Fruit fly (Drosophila melanogaster): ENCODE measurements around the gene CG34051.

CG34051 gene

DNA sequence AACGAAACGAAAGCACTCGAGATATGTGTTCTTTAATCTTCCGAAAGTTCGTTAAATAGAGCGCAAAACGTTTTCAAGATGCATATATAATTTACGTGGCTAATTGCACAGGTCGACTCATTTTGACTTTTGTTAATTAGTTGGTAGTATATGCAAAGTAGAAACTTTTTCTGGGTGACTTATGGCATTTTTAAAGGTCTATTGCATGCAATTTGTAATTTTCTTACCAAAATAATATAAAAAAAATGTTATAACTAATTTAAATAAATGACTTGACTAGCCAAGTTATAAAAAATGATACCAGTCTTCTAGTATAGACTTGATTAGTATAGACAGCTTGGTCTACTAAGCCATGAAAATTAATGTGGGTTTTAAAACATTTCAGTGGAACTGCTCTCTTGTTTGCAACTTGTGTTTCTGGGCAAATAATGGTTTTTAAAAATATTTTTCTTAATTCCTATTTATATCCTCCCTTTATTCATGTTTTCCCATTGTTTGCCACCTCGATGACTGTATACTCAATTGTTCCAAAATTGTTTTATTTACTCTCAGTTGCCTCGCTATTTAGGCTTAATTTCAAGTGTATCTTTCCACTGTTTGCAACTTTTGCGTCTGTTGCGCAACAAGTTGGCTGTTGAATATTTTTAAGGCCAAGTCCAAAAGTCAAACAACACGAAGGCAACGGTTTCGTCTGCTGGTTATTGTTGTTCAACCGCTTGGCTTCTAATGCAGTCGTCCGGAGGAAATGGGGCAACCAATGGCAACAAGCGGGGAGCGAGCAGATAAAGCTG, 27.2 kb upstream of the CG34051 start:
- TF ChIP-seq Med (GFP tag) (peak; percentile 63), MBD-R2 (GFP tag; IDR thresholded peaks at IDR 0.05) (no peak), lab (GFP tag; optimal IDR thresholded peaks at IDR 0.05) (peak; percentile 30), ci (GFP tag; IDR thresholded peaks at IDR 0.05) (0 out of 3 replicates have a peak, but pooled peaks have one; percentile 30), CG12071 (GFP tag; optimal IDR thresholded peaks at IDR 0.05) (no peak), Ets65A (GFP tag) (peak; percentile 65), sens (GFP tag) (peak; percentile 57), CG9609 (GFP tag; optimal IDR thresholded peaks at IDR 0.05) (no peak), CG32532 (GFP tag; IDR thresholded peaks at IDR 0.05) (no peak), fd96Cb (tag; optimal IDR thresholded peaks at IDR 0.05) (no peak), Dll (GFP tag; IDR thresholded peaks at IDR 0.05; ENCODE audit: partially characterized antibody) (no peak), Nf-YC (tag; optimal IDR thresholded peaks at IDR 0.05) (no peak), ssp (GFP tag; IDR thresholded peaks at IDR 0.05) (no peak), twi (tag; optimal IDR thresholded peaks at IDR 0.05) (no peak), CG4854 (GFP tag; optimal IDR thresholded peaks at IDR 0.05) (no peak), CG32767 (GFP tag; IDR thresholded peaks at IDR 0.05) (no peak), CG2678 (tag; optimal IDR thresholded peaks at IDR 0.05) (peak; percentile 15), CG13296 (GFP tag; optimal IDR thresholded peaks at IDR 0.05) (peak; percentile 7), CG8089 (GFP tag; optimal IDR thresholded peaks at IDR 0.05) (no peak), Hmr (GFP tag; optimal IDR thresholded peaks at IDR 0.05) (peak; percentile 17), CG15269 (tag; optimal IDR thresholded peaks at IDR 0.05) (peak; percentile 2), fd3F (GFP tag; optimal IDR thresholded peaks at IDR 0.05) (no peak), Pdp1 (GFP tag; optimal IDR thresholded peaks at IDR 0.05) (peak in 1 of 2 experiments; percentile 58)

DNA sequence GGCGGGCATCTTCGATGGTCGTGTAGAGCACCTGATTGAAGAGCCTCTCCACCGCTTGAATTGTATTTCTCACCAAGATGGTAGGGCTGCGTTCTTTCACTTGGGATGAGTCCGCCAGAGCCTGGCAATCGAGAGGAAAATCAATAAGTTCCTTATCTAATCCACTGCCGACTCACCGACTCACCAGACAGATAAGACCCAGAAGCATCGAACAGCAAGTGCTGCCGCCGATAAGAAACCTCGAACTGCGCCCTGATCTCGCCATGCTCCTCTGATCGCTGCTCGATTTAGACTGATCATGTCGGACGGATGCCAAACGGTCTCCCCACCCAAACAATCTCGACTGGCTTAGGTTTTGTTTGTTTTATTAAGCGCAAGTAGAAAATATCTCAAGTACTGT, 6.6 kb upstream of the CG34051 start, which contains the start of gene Hf:
TSS of gene Hf (minus strand) at position 296 of the 400 bp plus-strand sequence.
- no peak for TF ChIP-seq BtbVII (GFP tag; optimal IDR thresholded peaks at IDR 0.05)
- TF ChIP-seq CG34376 (GFP tag; optimal IDR thresholded peaks at IDR 0.05): peak; percentile 19

DNA sequence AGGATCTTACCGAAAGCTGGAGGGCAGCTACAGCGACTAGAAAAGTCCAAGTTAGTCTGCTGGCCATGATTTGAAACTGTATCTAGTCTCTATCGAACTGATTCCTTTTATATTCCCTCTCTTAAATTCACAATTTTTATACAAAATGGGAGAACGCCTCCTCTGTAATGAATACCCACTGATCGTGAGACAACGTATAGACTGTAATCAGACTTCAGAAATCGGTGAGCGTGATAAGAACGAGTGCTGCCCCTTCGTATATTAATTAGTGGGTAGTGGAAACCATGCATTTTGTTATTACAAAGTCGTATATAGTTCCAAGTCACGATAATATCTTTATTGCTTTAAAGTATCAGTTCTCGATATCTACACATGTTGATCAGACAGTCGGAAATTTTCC, 5.6 kb upstream of the CG34051 start, which contains the start of gene OS9:
TSS of gene OS9 (minus strand) at position 101 of the 400 bp plus-strand sequence.
- TF ChIP-seq chm (GFP tag; IDR thresholded peaks at IDR 0.05): no peak
- no peak for TF ChIP-seq pros (GFP tag; optimal IDR thresholded peaks at IDR 0.05)
- no peak for TF ChIP-seq BEAF-32 (GFP tag; optimal IDR thresholded peaks at IDR 0.05)
- no peak for TF ChIP-seq CG2712 (tag; optimal IDR thresholded peaks at IDR 0.05)
- TF ChIP-seq Vsx1 (GFP tag; optimal IDR thresholded peaks at IDR 0.05): no peak
- TF ChIP-seq ewg (GFP tag; optimal IDR thresholded peaks at IDR 0.05): no peak
- no peak for TF ChIP-seq CkIIα-i1 (GFP tag; IDR thresholded peaks at IDR 0.05)
- no peak for TF ChIP-seq HmgZ (tag; optimal IDR thresholded peaks at IDR 0.05)
- TF ChIP-seq CG16813 (GFP tag; IDR thresholded peaks at IDR 0.05; ENCODE audit: partially characterized antibody): no peak

DNA sequence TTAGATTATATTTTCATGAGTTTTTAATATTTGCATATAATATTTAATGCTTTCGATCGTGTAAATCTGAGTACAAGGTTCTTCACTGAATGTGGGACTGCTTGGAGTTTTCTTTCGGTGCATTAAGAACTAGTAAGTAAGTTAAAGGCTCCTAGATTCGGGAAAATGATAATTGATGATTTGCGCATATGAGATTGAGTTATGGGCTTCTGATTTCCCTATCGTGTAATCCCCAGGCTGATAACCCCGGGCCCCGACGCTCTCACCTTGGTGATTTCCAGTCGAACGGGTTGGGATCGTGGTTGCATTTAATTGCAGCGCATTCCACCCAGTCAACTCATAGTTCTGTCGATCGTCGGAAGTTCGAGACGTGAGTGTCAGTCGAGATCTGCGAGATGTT, 3.0 kb upstream of the CG34051 start, which contains the start of gene CG10680:
TSS of gene CG10680 (plus strand) at position 301 of the 400 bp plus-strand sequence.
- TF ChIP-seq fd102C (GFP tag; optimal IDR thresholded peaks at IDR 0.05): no peak
- TF ChIP-seq shn (GFP tag; optimal IDR thresholded peaks at IDR 0.05): no peak
- no peak for TF ChIP-seq Hr39 (optimal IDR thresholded peaks at IDR 0.05)
- TF ChIP-seq kah (GFP tag; optimal IDR thresholded peaks at IDR 0.05): no peak
- no peak for TF ChIP-seq crc (GFP tag; optimal IDR thresholded peaks at IDR 0.05)
- TF ChIP-seq sd (tag; optimal IDR thresholded peaks at IDR 0.05): no peak
- TF ChIP-seq MBD-R2 (GFP tag; IDR thresholded peaks at IDR 0.05): no peak
- TF ChIP-seq CG10431 (GFP tag; optimal IDR thresholded peaks at IDR 0.05): no peak
- no peak for TF ChIP-seq CHES-1-like (GFP tag; optimal IDR thresholded peaks at IDR 0.05)
